Worm (Caenorhabditis elegans) whole organism, L4 larva: ENCODE measurements around the gene C04F5.8.

Experiments
- F37D6.2 ChIP-seq: sonication (generic microtip); optimal IDR thresholded peaks from 2 replicates; lab custom pipeline; 2016; ENCODE audit warnings: mild to moderate bottlenecking, missing genetic modification characterization, missing compliant biosample characterization
- lin-1 ChIP-seq: fragments of 200-800 bp; sonication (Bioruptor generic); IDR thresholded peaks from 2 replicates; pipeline ENCODE4 v1.3.6; 2022; ENCODE audit warnings: missing genetic modification reagents, missing genetic modification characterization, missing compliant biosample characterization
- unc-130 ChIP-seq: sonication (generic microtip); optimal IDR thresholded peaks from 2 replicates; lab custom pipeline; 2016; ENCODE audit warnings: missing genetic modification reagents, missing genetic modification characterization, missing compliant biosample characterization
- zag-1 ChIP-seq: fragments of 150-350 bp; optimal IDR thresholded peaks from 2 replicates; lab custom pipeline; 2014; ENCODE audit warnings: missing biosample characterization, missing genetic modification characterization

- TF ChIP-seq unc-130 (GFP tag; lab: Kevin White, UChicago) (no peak), zag-1 (no peak), lin-1 (GFP tag; lab: Robert Waterston, UW) (no peak), F37D6.2 (tag; lab: Kevin White, UChicago) (no peak)
Observed at ce11 chrV:5104934-5105333, 8.6 kb downstream of the C04F5.8 start, which contains the start of gene srab-2.
